Worm (Caenorhabditis elegans): ENCODE data around the gene T21C9.13.

T21C9.13 gene

ce11 chrV:10556362-10556761 lies 40.7 kb upstream of the T21C9.13 start:
- TF ChIP-seq ceh-24 (tag; optimal IDR thresholded peaks at IDR 0.05) (no peak), ceh-2 (tag; optimal IDR thresholded peaks at IDR 0.05) (no peak), ceh-34 (tag; optimal IDR thresholded peaks at IDR 0.05) (no peak), syd-9 (tag; optimal IDR thresholded peaks at IDR 0.05) (no peak), nfya-1 (tag; optimal IDR thresholded peaks at IDR 0.05) (no peak), pha-2 (tag; optimal IDR thresholded peaks at IDR 0.05) (no peak), odd-2 (tag; optimal IDR thresholded peaks at IDR 0.05) (no peak), nhr-11 (tag; optimal IDR thresholded peaks at IDR 0.05) (no peak), madf-2 (tag; optimal IDR thresholded peaks at IDR 0.05) (no peak), F13H6.1 (tag; optimal IDR thresholded peaks at IDR 0.05) (no peak), pat-9 (tag; optimal IDR thresholded peaks at IDR 0.05) (no peak), elt-2 (tag; optimal IDR thresholded peaks at IDR 0.05) (no peak)

- TF ChIP-seq unc-42 (tag; optimal IDR thresholded peaks at IDR 0.05) (no peak), dmd-4 (tag; optimal IDR thresholded peaks at IDR 0.05; ENCODE audit: borderline replicate concordance) (no peak), zip-5 (tag; optimal IDR thresholded peaks at IDR 0.05) (no peak), syd-9 (tag; optimal IDR thresholded peaks at IDR 0.05) (no peak), unc-3 (GFP tag; conservative IDR thresholded peaks at IDR 0.05) (no peak), unc-3 (tag; optimal IDR thresholded peaks at IDR 0.05) (no peak), K02D7.2 (tag; optimal IDR thresholded peaks at IDR 0.05) (no peak), hlh-13 (GFP tag; optimal IDR thresholded peaks at IDR 0.05) (no peak), tbx-7 (tag; optimal IDR thresholded peaks at IDR 0.05) (no peak), ceh-9 (tag; optimal IDR thresholded peaks at IDR 0.05) (no peak), pag-3 (tag; optimal IDR thresholded peaks at IDR 0.05; ENCODE audit: borderline replicate concordance) (no peak)
Measured at ce11 chrV:10557094-10557493, 40.0 kb upstream of the T21C9.13 start.

- TF ChIP-seq lim-6 (tag; optimal IDR thresholded peaks at IDR 0.05) = no peak
- no peak for TF ChIP-seq hlh-13 (GFP tag; optimal IDR thresholded peaks at IDR 0.05)
- TF ChIP-seq lin-11 (tag; optimal IDR thresholded peaks at IDR 0.05) = no peak
- no peak for TF ChIP-seq hlh-6 (tag; optimal IDR thresholded peaks at IDR 0.05)
- TF ChIP-seq tbx-2 (tag; optimal IDR thresholded peaks at IDR 0.05) = no peak
- no peak for TF ChIP-seq hlh-8 (tag; optimal IDR thresholded peaks at IDR 0.05)
- no peak for TF ChIP-seq zip-5 (tag; optimal IDR thresholded peaks at IDR 0.05)
- TF ChIP-seq sox-4 (tag; optimal IDR thresholded peaks at IDR 0.05) = no peak
- TF ChIP-seq ceh-19 (GFP tag; optimal IDR thresholded peaks at IDR 0.05) = no peak
- no peak for TF ChIP-seq mec-3 (tag; optimal IDR thresholded peaks at IDR 0.05; ENCODE audit: borderline replicate concordance)
- TF ChIP-seq ztf-16 (tag; optimal IDR thresholded peaks at IDR 0.05) = no peak
- no peak for TF ChIP-seq pros-1 (tag; optimal IDR thresholded peaks at IDR 0.05)
- TF ChIP-seq unc-3 (GFP tag; conservative IDR thresholded peaks at IDR 0.05) = no peak
- no peak for TF ChIP-seq unc-3 (tag; optimal IDR thresholded peaks at IDR 0.05)
- TF ChIP-seq ttx-3 (tag; optimal IDR thresholded peaks at IDR 0.05) = no peak
- no peak for TF ChIP-seq tbx-7 (tag; optimal IDR thresholded peaks at IDR 0.05)
- TF ChIP-seq Y22D7AL.16 (tag; optimal IDR thresholded peaks at IDR 0.05) = no peak
- TF ChIP-seq madf-2 (tag; optimal IDR thresholded peaks at IDR 0.05) = no peak
- TF ChIP-seq ceh-18 (tag; optimal IDR thresholded peaks at IDR 0.05) = no peak
- no peak for TF ChIP-seq ceh-14 (tag; optimal IDR thresholded peaks at IDR 0.05)
Measured at ce11 chrV:10557676-10558075, 39.4 kb upstream of the T21C9.13 start, which contains the start of gene best-14. TSS of gene best-14 (plus strand) at chrV:10557976.

ce11 chrV:10560621-10561020 lies 36.4 kb upstream of the T21C9.13 start, which contains the start of gene col-152:
TSS of gene col-152 (plus strand) at chrV:10560921.
- TF ChIP-seq ref-2 (tag; optimal IDR thresholded peaks at IDR 0.05) (no peak), ceh-34 (tag; optimal IDR thresholded peaks at IDR 0.05) (no peak), pros-1 (tag; optimal IDR thresholded peaks at IDR 0.05) (no peak), ttx-3 (tag; optimal IDR thresholded peaks at IDR 0.05) (no peak), tbx-2 (tag; optimal IDR thresholded peaks at IDR 0.05) (no peak), sox-2 (GFP tag; IDR thresholded peaks at IDR 0.05) (no peak), K02D7.2 (tag; optimal IDR thresholded peaks at IDR 0.05) (no peak)
